Worm (Caenorhabditis elegans): ENCODE data around the gene T19D12.5.

The T19D12.5 gene

ce11 chrII:6588605-6589292 lies 47.3 kb downstream of the T19D12.5 start, which contains the start of gene icd-1 (continued):
- TF ChIP-seq ztf-22 (GFP tag; optimal IDR thresholded peaks at IDR 0.05) (peak; percentile 37), F22D6.2 (tag; optimal IDR thresholded peaks at IDR 0.05) (peak; percentile 48), F10E7.11 (tag; optimal IDR thresholded peaks at IDR 0.05) (peak; percentile 16), B0035.1 (tag; optimal IDR thresholded peaks at IDR 0.05) (no peak), ztf-3 (GFP tag; optimal IDR thresholded peaks at IDR 0.05) (peak; percentile 30), nhr-120 (GFP tag; IDR thresholded peaks at IDR 0.05) (no peak), lsy-27 (tag; optimal IDR thresholded peaks at IDR 0.05; ENCODE audit: borderline replicate concordance, insufficient read depth) (no peak), nfya-2 (GFP tag; IDR thresholded peaks at IDR 0.05) (no peak), snpc-1.1 (tag; optimal IDR thresholded peaks at IDR 0.05; ENCODE audit: insufficient read depth) (peak; percentile 77), B0019.2 (GFP tag; conservative IDR thresholded peaks at IDR 0.05) (peak; percentile 74; the same call in 1 of the 2 replicates), lin-54 (GFP tag; optimal IDR thresholded peaks at IDR 0.05) (peak; percentile 90), cebp-2 (GFP tag; IDR thresholded peaks at IDR 0.05) (0 out of 2 replicates have a peak, but pooled peaks have one; percentile 55), ceh-100 (GFP tag; IDR thresholded peaks at IDR 0.05) (peak; percentile 86), ekl-4 (GFP tag; IDR thresholded peaks at IDR 0.05) (peak; percentile 97), Y53G8AR.9 (GFP tag; conservative IDR thresholded peaks at IDR 0.05) (peak; percentile 92), ztf-28 (GFP tag; IDR thresholded peaks at IDR 0.05) (0 out of 2 replicates have a peak, but pooled peaks have one; percentile 25), Y56A3A.18 (GFP tag; IDR thresholded peaks at IDR 0.05) (0 out of 2 replicates have a peak, but pooled peaks have one; percentile 19), mel-28 (tag; optimal IDR thresholded peaks at IDR 0.05; ENCODE audit: borderline replicate concordance) (no peak), lin-40 (tag; optimal IDR thresholded peaks at IDR 0.05) (peak; percentile 95), F49E8.2 (tag; optimal IDR thresholded peaks at IDR 0.05; ENCODE audit: insufficient read depth) (peak; percentile 96), mxl-1 (tag; optimal IDR thresholded peaks at IDR 0.05) (no peak), hrde-1 (tag; optimal IDR thresholded peaks at IDR 0.05; ENCODE audit: borderline replicate concordance) (peak; percentile 58), sdz-38 (tag; optimal IDR thresholded peaks at IDR 0.05) (no peak), ceh-91 (GFP tag; IDR thresholded peaks at IDR 0.05) (peak; percentile 78), pbrm-1 (GFP tag; IDR thresholded peaks at IDR 0.05) (peak; percentile 97), ztf-25 (GFP tag; IDR thresholded peaks at IDR 0.05) (no peak), ceh-40 (GFP tag; IDR thresholded peaks at IDR 0.05) (no peak), ztf-6 (GFP tag; IDR thresholded peaks at IDR 0.05) (0 out of 2 replicates have a peak, but pooled peaks have one; percentile 37), nhr-27 (tag; optimal IDR thresholded peaks at IDR 0.05) (no peak), chd-7 (tag; optimal IDR thresholded peaks at IDR 0.05) (peak; percentile 73), dox-1 (GFP tag; IDR thresholded peaks at IDR 0.05) (peak; percentile 95), egl-44 (GFP tag; IDR thresholded peaks at IDR 0.05) (0 out of 2 replicates have a peak, but pooled peaks have one; percentile 33), hlh-26 (GFP tag; conservative IDR thresholded peaks at IDR 0.05) (no peak), Y95B8A.8 (GFP tag; IDR thresholded peaks at IDR 0.05) (peak; percentile 83), Y67H2A.10 (GFP tag; conservative IDR thresholded peaks at IDR 0.05) (peak; percentile 85), fkh-3 (tag; optimal IDR thresholded peaks at IDR 0.05) (no peak), repo-1 (tag; optimal IDR thresholded peaks at IDR 0.05) (peak; percentile 87), nhr-179 (tag; optimal IDR thresholded peaks at IDR 0.05) (no peak), F33H1.4 (GFP tag; IDR thresholded peaks at IDR 0.05) (peak; percentile 81), athp-1 (tag; optimal IDR thresholded peaks at IDR 0.05) (peak; percentile 91), ceh-79 (tag; optimal IDR thresholded peaks at IDR 0.05) (no peak), ztf-18 (tag; optimal IDR thresholded peaks at IDR 0.05) (peak; percentile 70), sptf-2 (GFP tag; optimal IDR thresholded peaks at IDR 0.05) (no peak), hsf-1 (GFP tag; IDR thresholded peaks at IDR 0.05) (peak; percentile 97), efl-1 (GFP tag; optimal IDR thresholded peaks at IDR 0.05) (peak; percentile 64), madf-3 (GFP tag; IDR thresholded peaks at IDR 0.05) (peak; percentile 89), madf-10 (tag; optimal IDR thresholded peaks at IDR 0.05) (peak; percentile 79)

Data from whole organism, young adult.